Fruit fly (Drosophila melanogaster): ENCODE data around the gene CG34165.

DNA sequence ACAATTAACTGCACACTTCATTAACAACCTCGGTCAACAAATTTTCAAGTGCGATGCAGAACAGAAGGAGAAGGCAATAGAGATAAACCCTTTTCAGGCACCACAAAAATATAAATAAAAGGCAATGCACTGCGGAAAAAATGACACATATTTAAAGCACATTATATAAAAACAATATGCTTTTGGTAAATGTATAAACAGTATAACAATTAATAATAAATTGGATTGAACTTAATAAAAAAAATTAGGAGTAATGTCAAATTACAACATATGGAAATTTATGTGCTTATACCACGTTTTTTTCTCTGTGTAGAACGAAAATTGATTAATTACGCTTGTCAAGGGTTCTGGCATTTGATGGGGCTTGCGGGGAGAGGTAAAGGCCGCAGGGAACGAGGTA is 22.8 kb upstream of the CG34165 start:
- TF ChIP-seq CG8478 (optimal IDR thresholded peaks at IDR 0.05): no peak
- no peak for TF ChIP-seq EcR (GFP tag; optimal IDR thresholded peaks at IDR 0.05)
- TF ChIP-seq psq (optimal IDR thresholded peaks at IDR 0.05): no peak
- no peak for TF ChIP-seq usp (GFP tag; optimal IDR thresholded peaks at IDR 0.05)
- no peak for TF ChIP-seq pan (optimal IDR thresholded peaks at IDR 0.05)

All from whole organism.